Worm (Caenorhabditis elegans): ENCODE measurements around the gene C28D4.8.

- no peak for TF ChIP-seq him-1 (tag; optimal IDR thresholded peaks at IDR 0.05)
- no peak for TF ChIP-seq W03F9.2 (tag; optimal IDR thresholded peaks at IDR 0.05)
- no peak for TF ChIP-seq dao-5 (tag; optimal IDR thresholded peaks at IDR 0.05)
Measured at ce11 chrIV:9734861-9735260, 13.4 kb downstream of the C28D4.8 start.
